Worm (Caenorhabditis elegans) whole organism, midembryonic: ENCODE results near the gene C17H11.6.
A peak's percentile ranks its signal among the peaks of the same experiment; 100 is the strongest.

Experiments
- T22C8.4 ChIP-seq: fragments of 200-800 bp; sonication (Bioruptor generic); IDR thresholded peaks from 2 replicates; pipeline ENCODE4 v1.3.6; 2022; ENCODE audit warnings: missing genetic modification characterization, missing compliant biosample characterization
- cog-1 ChIP-seq: sonication (generic microtip); optimal IDR thresholded peaks from 2 replicates; lab custom pipeline; 2016; ENCODE audit warnings: missing genetic modification characterization, missing compliant biosample characterization
- flt-1 ChIP-seq: fragments of 200-800 bp; sonication (Bioruptor generic); IDR thresholded peaks from 2 replicates; pipeline ENCODE4 v1.3.6; 2022; ENCODE audit warnings: missing genetic modification characterization, missing compliant biosample characterization
- klf-2 ChIP-seq: fragments of 200-800 bp; sonication (Bioruptor generic); conservative IDR thresholded peaks from 2 replicates; pipeline ENCODE4 v1.3.6; 2022; ENCODE audit warnings: missing genetic modification reagents, missing genetic modification characterization, missing compliant biosample characterization
- med-1 ChIP-seq: sonication (generic microtip); optimal IDR thresholded peaks from 2 replicates; lab custom pipeline; 2017; ENCODE audit warnings: missing genetic modification characterization, mild to moderate bottlenecking, missing compliant biosample characterization, antibody characterized with exemption, missing genetic modification reagents; ENCODE audit not compliant: insufficient read depth
- ref-1 ChIP-seq: fragments of 200-800 bp; sonication (Bioruptor generic); conservative IDR thresholded peaks from 2 replicates; pipeline ENCODE4 v1.3.6; 2022; ENCODE audit warnings: missing genetic modification reagents, missing genetic modification characterization, missing compliant biosample characterization
- tab-1 ChIP-seq: fragments of 200-800 bp; sonication (Bioruptor generic); IDR thresholded peaks from 2 replicates; pipeline ENCODE4 v1.3.6; 2022; ENCODE audit warnings: missing genetic modification characterization, missing compliant biosample characterization
- ztf-23 ChIP-seq: fragments of 200-800 bp; sonication (Bioruptor generic); IDR thresholded peaks from 2 replicates; pipeline ENCODE4 v1.3.6; 2022; ENCODE audit warnings: missing genetic modification reagents, missing genetic modification characterization, missing compliant biosample characterization
- ztf-29 ChIP-seq: fragments of 200-800 bp; sonication (Bioruptor generic); IDR thresholded peaks from 2 replicates; pipeline ENCODE4 v1.3.6; 2022; ENCODE audit warnings: missing genetic modification reagents, missing genetic modification characterization, missing compliant biosample characterization

C17H11.6 gene

DNA sequence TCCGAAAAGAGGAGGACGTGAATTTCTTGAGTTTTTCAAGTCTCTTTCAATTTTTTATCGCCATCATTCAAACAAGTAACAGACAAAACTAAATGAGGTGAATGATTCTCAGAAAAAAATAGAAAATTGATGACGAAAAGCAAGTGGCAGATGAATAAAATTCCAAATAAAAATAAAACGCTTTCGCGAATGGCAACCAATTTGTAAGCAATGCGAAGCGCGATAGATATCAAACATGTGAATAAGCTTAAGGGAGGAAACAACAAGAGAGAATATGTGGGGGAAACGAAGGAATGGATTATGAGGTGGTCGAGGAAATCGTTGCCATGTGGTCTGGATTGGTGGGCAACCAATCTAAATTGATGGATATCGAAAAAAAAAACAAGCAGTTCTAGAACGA, 891 bp upstream of the C17H11.6 start:
- no peak for TF ChIP-seq T22C8.4 (GFP tag; lab: Robert Waterston, UW)
- TF ChIP-seq tab-1 (GFP tag; lab: Robert Waterston, UW): no peak
- TF ChIP-seq flt-1: no peak
- no peak for TF ChIP-seq ztf-23 (GFP tag; lab: Robert Waterston, UW)

DNA sequence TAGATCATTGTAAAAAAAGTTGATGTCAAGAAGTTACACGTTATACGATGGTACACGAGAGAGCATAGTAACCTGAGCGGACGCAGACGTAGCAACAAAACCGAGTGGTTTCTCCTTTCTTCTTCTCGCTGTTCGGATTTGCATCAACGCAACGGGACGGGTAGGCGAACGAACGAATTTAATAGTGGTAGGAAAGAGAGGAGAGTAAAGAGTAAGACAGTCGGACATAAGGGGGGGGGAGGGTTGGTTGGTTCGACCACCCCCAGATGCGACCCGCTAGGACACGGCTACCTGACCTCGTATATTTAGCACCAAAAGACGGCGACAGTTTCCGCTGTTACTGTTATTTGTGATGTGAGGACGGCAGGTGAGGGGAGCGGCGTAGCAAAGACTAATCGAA, 2.4 kb downstream of the C17H11.6 start:
- TF ChIP-seq tab-1 (GFP tag; lab: Robert Waterston, UW): no peak
- TF ChIP-seq T22C8.4 (GFP tag; lab: Robert Waterston, UW): no peak
- TF ChIP-seq ztf-29 (GFP tag; lab: Robert Waterston, UW): no peak
- TF ChIP-seq klf-2 (GFP tag; lab: Robert Waterston, UW): no peak
- no peak for TF ChIP-seq ztf-23 (GFP tag; lab: Robert Waterston, UW)
- TF ChIP-seq ref-1 (GFP tag; lab: Robert Waterston, UW): no peak
- TF ChIP-seq flt-1: 0 out of 2 replicates have a peak, but pooled peaks have one; percentile 57

DNA sequence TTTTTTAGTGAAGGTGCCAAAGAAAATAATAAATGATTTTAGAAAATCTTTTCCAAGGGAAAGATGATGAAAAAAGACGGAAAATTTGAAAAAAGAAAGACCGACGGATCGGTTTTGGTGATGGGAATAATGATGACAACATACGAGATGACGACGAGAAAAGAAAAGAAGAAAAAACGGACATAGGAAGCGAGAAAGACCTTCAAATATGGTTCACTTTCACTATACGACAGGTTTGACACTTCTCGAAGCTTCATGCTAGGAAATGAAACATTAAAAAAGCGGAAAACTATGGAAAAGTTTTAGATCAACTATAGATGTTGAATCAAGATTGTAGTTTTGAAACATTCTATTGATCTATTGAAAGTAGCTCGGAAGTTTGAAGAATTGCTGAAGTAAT, 3.4 kb downstream of the C17H11.6 start:
- TF ChIP-seq tab-1 (GFP tag; lab: Robert Waterston, UW) (no peak), klf-2 (GFP tag; lab: Robert Waterston, UW) (no peak), ztf-29 (GFP tag; lab: Robert Waterston, UW) (no peak), ztf-23 (GFP tag; lab: Robert Waterston, UW) (no peak), T22C8.4 (GFP tag; lab: Robert Waterston, UW) (no peak), ref-1 (GFP tag; lab: Robert Waterston, UW) (no peak), cog-1 (tag; lab: Kevin White, UChicago) (no peak), med-1 (GFP tag; lab: Kevin White, UChicago) (no peak), flt-1 (no peak)

DNA sequence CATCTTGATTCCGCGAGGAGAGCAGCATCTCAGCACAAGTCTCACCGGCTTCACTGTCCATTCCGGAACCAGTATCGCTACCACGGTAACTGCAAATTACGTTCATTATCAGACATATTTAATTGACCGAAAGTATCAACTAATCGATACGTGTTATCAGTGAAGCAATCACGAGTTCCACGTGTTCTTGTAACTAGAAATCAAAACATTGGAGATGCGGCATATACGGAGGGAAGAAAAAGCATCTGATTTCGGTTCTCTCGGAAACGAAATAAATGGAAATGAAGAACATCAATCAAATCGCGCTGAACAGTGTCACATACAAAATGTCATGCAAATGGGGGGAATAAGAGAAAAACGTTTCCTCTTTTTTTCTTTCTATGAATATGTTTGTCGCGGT, 10.4 kb downstream of the C17H11.6 start:
- no peak for TF ChIP-seq klf-2 (GFP tag; lab: Robert Waterston, UW)
- no peak for TF ChIP-seq ztf-29 (GFP tag; lab: Robert Waterston, UW)

DNA sequence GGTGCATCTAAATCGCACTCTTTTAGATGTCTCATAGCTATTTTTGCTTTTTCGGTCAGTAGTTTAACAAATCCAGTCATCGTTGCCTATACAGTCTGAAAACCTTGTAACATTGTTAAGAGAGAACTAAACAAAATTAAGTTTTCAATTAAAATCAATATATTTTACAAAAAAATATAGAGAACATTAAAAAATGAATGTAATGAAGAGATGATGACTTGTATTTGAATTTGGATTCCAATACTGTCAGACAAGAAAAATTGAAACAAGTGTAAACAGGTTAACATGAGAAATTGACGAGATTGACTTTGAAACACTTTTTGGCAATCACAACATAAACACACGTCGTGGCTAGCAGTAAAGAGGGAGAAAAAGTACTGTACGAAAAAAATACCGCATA, 18.5 kb downstream of the C17H11.6 start, which contains the start of gene C17H11.5:
Gene C17H11.5 (minus strand): TSS at position 101 of the 400 bp plus-strand sequence.
- TF ChIP-seq ztf-29 (GFP tag; lab: Robert Waterston, UW): no peak
- no peak for TF ChIP-seq flt-1
- no peak for TF ChIP-seq cog-1 (tag; lab: Kevin White, UChicago)
- TF ChIP-seq T22C8.4 (GFP tag; lab: Robert Waterston, UW): no peak
- no peak for TF ChIP-seq ref-1 (GFP tag; lab: Robert Waterston, UW)
- TF ChIP-seq ztf-23 (GFP tag; lab: Robert Waterston, UW): no peak
- no peak for TF ChIP-seq tab-1 (GFP tag; lab: Robert Waterston, UW)
- TF ChIP-seq med-1 (GFP tag; lab: Kevin White, UChicago): no peak
- no peak for TF ChIP-seq klf-2 (GFP tag; lab: Robert Waterston, UW)

DNA sequence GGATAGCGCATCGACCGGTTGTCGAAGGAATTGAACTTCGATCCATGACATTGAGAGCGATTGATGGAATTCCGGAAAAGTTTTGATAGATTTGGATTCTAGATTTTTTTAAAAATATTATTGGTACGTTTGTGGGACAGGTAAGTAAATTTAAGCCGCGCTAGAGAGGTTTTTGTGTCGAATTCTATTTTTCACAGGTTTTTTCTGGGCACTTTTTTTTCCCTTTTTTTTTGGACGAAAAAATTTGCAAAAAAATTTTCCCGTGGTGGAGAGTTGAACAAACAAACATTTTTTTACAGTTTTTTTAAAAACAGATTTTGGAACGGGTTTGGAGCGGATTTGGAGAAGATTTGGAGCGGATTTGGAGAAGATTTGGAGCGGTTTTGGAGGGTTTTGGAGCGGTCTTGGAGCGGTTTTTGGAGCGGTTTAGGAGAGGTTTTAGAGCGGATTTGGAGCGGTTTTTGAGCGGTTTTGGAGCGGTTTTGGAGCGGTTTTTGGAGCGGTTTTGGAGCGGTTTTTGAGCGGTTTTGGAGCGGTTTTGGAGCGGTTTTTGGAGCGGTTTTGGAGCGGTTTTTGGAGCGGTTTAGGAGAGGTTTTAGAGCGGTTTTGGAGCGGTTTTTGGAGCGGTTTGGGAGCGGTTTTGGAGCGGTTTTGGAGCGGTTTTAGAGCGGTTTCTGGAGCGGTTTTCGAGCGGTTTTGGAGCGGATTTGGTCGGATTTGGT, 21.8 kb downstream of the C17H11.6 start, which contains the start of gene C17H11.4:
Gene C17H11.4 (minus strand): TSS at position 51 of the 722 bp plus-strand sequence.
- peak; percentile 67; the same call in 1 of the 2 replicates for TF ChIP-seq klf-2 (GFP tag; lab: Robert Waterston, UW)
- peak; percentile 34; the same call in 1 of the 2 replicates for TF ChIP-seq ref-1 (GFP tag; lab: Robert Waterston, UW)
- peak; percentile 86 for TF ChIP-seq flt-1
- TF ChIP-seq tab-1 (GFP tag; lab: Robert Waterston, UW): peak; percentile 75; the same call in 1 of the 2 replicates
- TF ChIP-seq ztf-23 (GFP tag; lab: Robert Waterston, UW): peak; percentile 79
- TF ChIP-seq T22C8.4 (GFP tag; lab: Robert Waterston, UW): 0 out of 2 replicates have a peak, but pooled peaks have one; percentile 10

DNA sequence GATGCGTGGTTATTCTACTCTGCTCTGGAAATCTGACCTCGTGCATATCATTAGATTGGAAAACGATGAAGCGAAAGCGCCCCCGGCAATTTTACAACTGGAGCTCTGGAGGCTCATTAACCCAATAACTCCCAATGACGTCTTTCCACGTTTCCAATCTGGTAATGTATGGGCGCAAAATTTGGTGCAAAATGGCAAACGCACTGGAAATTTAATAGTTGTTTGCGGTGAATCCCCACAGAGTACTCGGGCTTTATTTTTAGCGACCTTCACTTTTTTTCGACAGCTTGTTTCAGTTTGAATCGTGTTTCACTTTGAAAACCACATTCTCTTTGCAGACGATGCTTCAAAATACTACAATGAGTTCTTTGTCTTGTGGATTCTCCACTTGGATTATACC, 30.0 kb downstream of the C17H11.6 start, which contains the start of gene C17H11.1:
Gene C17H11.1 (plus strand): TSS at position 301 of the 400 bp plus-strand sequence.
- no peak for TF ChIP-seq ztf-29 (GFP tag; lab: Robert Waterston, UW)
- no peak for TF ChIP-seq T22C8.4 (GFP tag; lab: Robert Waterston, UW)
- no peak for TF ChIP-seq cog-1 (tag; lab: Kevin White, UChicago)

DNA sequence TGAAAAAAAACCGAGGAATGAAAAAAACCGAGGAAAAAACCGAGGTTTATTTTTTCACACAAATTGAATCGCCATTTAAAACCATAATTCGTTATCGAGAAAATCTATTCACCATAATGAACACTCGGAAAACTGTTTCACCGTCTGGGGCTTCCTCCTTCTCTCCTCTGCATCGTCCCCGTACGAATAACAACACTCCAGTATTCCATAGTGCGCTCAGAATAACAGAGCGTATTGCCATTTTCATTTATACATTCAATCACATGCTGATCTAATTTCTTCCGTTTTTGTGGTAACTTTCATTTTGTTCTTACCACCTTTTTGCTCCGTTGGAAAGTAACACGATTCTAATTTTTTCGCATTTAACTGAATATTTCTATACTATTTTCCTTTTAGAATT, 34.0 kb downstream of the C17H11.6 start, which contains the start of gene C17H11.2:
Gene C17H11.2 (plus strand): TSS at position 397 of the 400 bp plus-strand sequence.
- TF ChIP-seq ztf-29 (GFP tag; lab: Robert Waterston, UW) (no peak), flt-1 (no peak), ztf-23 (GFP tag; lab: Robert Waterston, UW) (no peak), cog-1 (tag; lab: Kevin White, UChicago) (no peak), T22C8.4 (GFP tag; lab: Robert Waterston, UW) (no peak), tab-1 (GFP tag; lab: Robert Waterston, UW) (no peak), klf-2 (GFP tag; lab: Robert Waterston, UW) (no peak), ref-1 (GFP tag; lab: Robert Waterston, UW) (no peak), med-1 (GFP tag; lab: Kevin White, UChicago) (no peak)

DNA sequence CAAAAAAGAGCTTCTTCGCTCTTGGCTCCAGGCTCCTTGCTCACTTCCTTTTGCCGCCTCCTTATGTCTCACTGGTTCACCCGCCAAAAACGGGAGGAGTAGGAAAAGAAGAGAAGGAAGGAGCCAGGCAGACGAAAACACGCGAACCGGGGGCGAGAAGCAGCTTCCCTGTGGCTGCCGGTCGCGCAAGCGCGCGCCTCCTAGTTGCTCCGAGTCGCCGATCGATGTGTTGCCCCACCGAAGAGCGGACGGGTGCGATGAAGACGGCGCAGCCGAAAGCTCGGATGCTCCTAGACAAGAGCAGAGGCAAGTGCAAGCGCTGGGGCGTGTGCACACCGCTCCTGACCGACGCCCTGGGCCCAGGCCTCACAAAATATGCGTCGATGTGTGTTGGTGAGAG, 40.0 kb downstream of the C17H11.6 start:
- TF ChIP-seq ztf-23 (GFP tag; lab: Robert Waterston, UW) (0 out of 2 replicates have a peak, but pooled peaks have one; percentile 8), T22C8.4 (GFP tag; lab: Robert Waterston, UW) (0 out of 2 replicates have a peak, but pooled peaks have one; percentile 26), ztf-29 (GFP tag; lab: Robert Waterston, UW) (no peak), flt-1 (peak; percentile 26; the same call in 1 of the 2 replicates)

DNA sequence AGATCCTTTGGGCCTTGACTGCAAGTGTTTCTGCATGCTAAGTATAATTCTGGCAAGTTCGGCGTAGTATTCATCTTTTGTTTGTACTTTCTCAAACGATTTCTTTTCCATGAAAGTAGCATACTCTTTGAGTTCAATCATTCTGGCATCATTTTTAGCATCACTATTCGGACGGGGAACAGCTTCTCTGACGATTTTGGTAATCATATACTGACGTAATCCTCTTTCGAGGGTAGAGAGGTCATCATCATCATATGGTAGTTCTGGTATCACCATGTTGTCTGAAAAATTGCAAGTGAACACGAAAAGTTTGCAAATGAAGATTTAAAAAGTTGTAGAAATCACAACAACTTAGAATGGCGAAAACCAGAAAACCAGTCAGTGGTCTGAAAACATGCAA, 40.8 kb downstream of the C17H11.6 start, which contains the start of gene F22F1.3:
Gene F22F1.3 (minus strand): TSS at position 281 of the 400 bp plus-strand sequence.
- TF ChIP-seq ztf-29 (GFP tag; lab: Robert Waterston, UW) (no peak), cog-1 (tag; lab: Kevin White, UChicago) (no peak), ref-1 (GFP tag; lab: Robert Waterston, UW) (no peak), flt-1 (no peak), T22C8.4 (GFP tag; lab: Robert Waterston, UW) (no peak), ztf-23 (GFP tag; lab: Robert Waterston, UW) (no peak)
